Worm (Caenorhabditis elegans) whole organism, young adult: ENCODE results near the gene C01G5.9.

Experiments
- B0019.2 ChIP-seq: fragments of 200-800 bp; sonication (Bioruptor generic); conservative IDR thresholded peaks from 2 replicates; pipeline ENCODE4 v1.3.6; 2022; ENCODE audit warnings: missing genetic modification reagents, missing genetic modification characterization, missing compliant biosample characterization
- B0261.1 ChIP-seq: sonication (generic microtip); optimal IDR thresholded peaks from 2 replicates; lab custom pipeline; 2016; ENCODE audit warnings: mild to moderate bottlenecking, missing genetic modification characterization, moderate library complexity, missing compliant biosample characterization
- C17E4.6 ChIP-seq: fragments of 200-800 bp; sonication (Bioruptor generic); IDR thresholded peaks from 2 replicates; pipeline ENCODE4 v1.3.6; 2022; ENCODE audit warnings: missing genetic modification reagents, missing genetic modification characterization, missing compliant biosample characterization
- D2030.7 ChIP-seq: fragments of 200-800 bp; sonication (Bioruptor generic); IDR thresholded peaks from 2 replicates; pipeline ENCODE4 v1.3.6; 2022; ENCODE audit warnings: missing genetic modification reagents, missing genetic modification characterization, missing compliant biosample characterization
- F37B4.10 ChIP-seq: fragments of 200-800 bp; sonication (Bioruptor generic); IDR thresholded peaks from 2 replicates; pipeline ENCODE4 v1.3.6; 2022; ENCODE audit warnings: missing genetic modification characterization, missing compliant biosample characterization
- F39B2.1 ChIP-seq: fragments of 200-800 bp; sonication (Bioruptor generic); IDR thresholded peaks from 2 replicates; pipeline ENCODE4 v1.3.6; 2022; ENCODE audit warnings: missing genetic modification reagents, missing genetic modification characterization, missing compliant biosample characterization
- F49E8.2 ChIP-seq: sonication (generic microtip); optimal IDR thresholded peaks from 3 replicates; lab custom pipeline; 2017; ENCODE audit warnings: missing genetic modification characterization, mild to moderate bottlenecking, missing compliant biosample characterization, antibody characterized with exemption, moderate library complexity; ENCODE audit not compliant: insufficient read depth
- F55B11.4 ChIP-seq: sonication (generic microtip); optimal IDR thresholded peaks from 2 replicates; lab custom pipeline; 2016; ENCODE audit warnings: missing compliant biosample characterization, missing genetic modification characterization, borderline replicate concordance; ENCODE audit not compliant: insufficient read depth
- K12H6.12 ChIP-seq: fragments of 200-800 bp; sonication (Bioruptor generic); optimal IDR thresholded peaks from 2 replicates; lab custom pipeline; 2018; ENCODE audit warnings: mild to moderate bottlenecking, missing genetic modification characterization, missing compliant biosample characterization
- Y53G8AR.9 ChIP-seq: fragments of 200-800 bp; sonication (Bioruptor generic); conservative IDR thresholded peaks from 2 replicates; pipeline ENCODE4 v1.3.6; 2022; ENCODE audit warnings: missing genetic modification reagents, missing genetic modification characterization, missing compliant biosample characterization
- aptf-3 ChIP-seq: fragments of 200-800 bp; sonication (Bioruptor generic); IDR thresholded peaks from 2 replicates; pipeline ENCODE4 v1.3.6; 2022; ENCODE audit warnings: missing genetic modification characterization, missing compliant biosample characterization
- attf-5 ChIP-seq: fragments of 200-800 bp; sonication (Bioruptor generic); optimal IDR thresholded peaks from 2 replicates; lab custom pipeline; 2018; ENCODE audit warnings: mild to moderate bottlenecking, missing genetic modification characterization, missing compliant biosample characterization
- bed-1 ChIP-seq: fragments of 200-800 bp; sonication (Bioruptor generic); IDR thresholded peaks from 2 replicates; pipeline ENCODE4 v1.3.6; 2022; ENCODE audit warnings: missing genetic modification reagents, missing genetic modification characterization, missing compliant biosample characterization
- cebp-2 ChIP-seq: fragments of 200-800 bp; sonication (Bioruptor generic); IDR thresholded peaks from 2 replicates; pipeline ENCODE4 v1.3.6; 2022; ENCODE audit warnings: missing genetic modification characterization, missing compliant biosample characterization
- ceh-58 ChIP-seq: fragments of 200-800 bp; sonication (Bioruptor generic); IDR thresholded peaks from 2 replicates; pipeline ENCODE4 v1.3.6; 2022; ENCODE audit warnings: missing genetic modification characterization, missing compliant biosample characterization
- die-1 ChIP-seq: sonication (generic microtip); optimal IDR thresholded peaks from 2 replicates; lab custom pipeline; 2016; ENCODE audit warnings: missing genotype, mild to moderate bottlenecking, missing genetic modification characterization, missing compliant biosample characterization
- dox-1 ChIP-seq: fragments of 200-800 bp; sonication (Bioruptor generic); IDR thresholded peaks from 2 replicates; pipeline ENCODE4 v1.3.6; 2022; ENCODE audit warnings: missing genetic modification reagents, missing genetic modification characterization, missing compliant biosample characterization
- gei-17 ChIP-seq: fragments of 200-800 bp; sonication (Bioruptor generic); optimal IDR thresholded peaks from 2 replicates; lab custom pipeline; 2018; ENCODE audit warnings: mild to moderate bottlenecking, missing genetic modification characterization, missing compliant biosample characterization
- hlh-12 ChIP-seq: sonication (generic microtip); optimal IDR thresholded peaks from 2 replicates; lab custom pipeline; 2016; ENCODE audit warnings: missing genetic modification characterization, missing compliant biosample characterization
- hmg-1.2 ChIP-seq: fragments of 200-800 bp; sonication (Bioruptor generic); IDR thresholded peaks from 2 replicates; pipeline ENCODE4 v1.3.6; 2022; ENCODE audit warnings: missing genetic modification reagents, missing genetic modification characterization, missing compliant biosample characterization
- hrde-1 ChIP-seq: sonication (generic microtip); optimal IDR thresholded peaks from 2 replicates; lab custom pipeline; 2016; ENCODE audit warnings: missing genetic modification characterization, mild to moderate bottlenecking, missing compliant biosample characterization, moderate library complexity, missing genotype, missing genetic modification reagents, borderline replicate concordance
- lin-35 ChIP-seq, 3 experiments: fragments of 150-350 bp in 2 of 3; sonication (generic microtip) in 1 of 3; optimal IDR thresholded peaks; 2 replicates each; lab custom pipeline; 2014 to 2018; ENCODE audit warnings: missing biosample characterization in 3 of 3, missing genetic modification characterization in 3 of 3, missing genetic modification reagents in 3 of 3
- madf-6 ChIP-seq: fragments of 200-800 bp; sonication (Bioruptor generic); IDR thresholded peaks from 2 replicates; pipeline ENCODE4 v1.3.6; 2022; ENCODE audit warnings: missing genetic modification reagents, missing genetic modification characterization, missing compliant biosample characterization
- mcd-1 ChIP-seq: fragments of 200-800 bp; sonication (Bioruptor generic); IDR thresholded peaks from 2 replicates; pipeline ENCODE4 v1.3.6; 2022; ENCODE audit warnings: missing genetic modification reagents, missing genetic modification characterization, missing compliant biosample characterization
- mel-28 ChIP-seq: sonication (generic microtip); optimal IDR thresholded peaks from 2 replicates; lab custom pipeline; 2016; ENCODE audit warnings: borderline replicate concordance, mild to moderate bottlenecking, missing genetic modification characterization, missing compliant biosample characterization
- nhr-179 ChIP-seq: sonication (generic microtip); optimal IDR thresholded peaks from 2 replicates; lab custom pipeline; 2016; ENCODE audit warnings: mild to moderate bottlenecking, missing genetic modification characterization, missing compliant biosample characterization
- pbrm-1 ChIP-seq: fragments of 200-800 bp; sonication (Bioruptor generic); IDR thresholded peaks from 2 replicates; pipeline ENCODE4 v1.3.6; 2022; ENCODE audit warnings: missing genetic modification reagents, missing genetic modification characterization, missing compliant biosample characterization
- rec-8 ChIP-seq, 2 experiments: sonication (generic microtip); optimal IDR thresholded peaks; 2 replicates each; lab custom pipeline; 2016; ENCODE audit warnings: mild to moderate bottlenecking in 2 of 2, missing genetic modification characterization in 2 of 2, missing genetic modification reagents in 2 of 2, missing genotype in 2 of 2, missing biosample characterization in 1 of 2, missing compliant biosample characterization in 1 of 2, moderate library complexity in 1 of 2
- rpc-1 ChIP-seq, 2 experiments: fragments of 150-350 bp in 1 of 2; sonication (generic microtip) in 1 of 2; optimal IDR thresholded peaks; 2 replicates each; lab custom pipeline; 2014 to 2018; ENCODE audit warnings: missing biosample characterization in 1 of 2, missing genetic modification characterization in 1 of 2, missing genetic modification reagents in 1 of 2, missing genotype in 1 of 2
- snpc-1.3 ChIP-seq: sonication (generic microtip); optimal IDR thresholded peaks from 2 replicates; lab custom pipeline; 2017; ENCODE audit warnings: missing genetic modification characterization, mild to moderate bottlenecking, missing compliant biosample characterization, antibody characterized with exemption, moderate library complexity, missing genotype, missing genetic modification reagents; ENCODE audit not compliant: insufficient read depth
- snpc-3.4 ChIP-seq: sonication (generic microtip); optimal IDR thresholded peaks from 2 replicates; lab custom pipeline; 2017; ENCODE audit warnings: missing genetic modification characterization, mild to moderate bottlenecking, missing compliant biosample characterization, antibody characterized with exemption, moderate library complexity, missing genotype, missing genetic modification reagents
- snpc-4 ChIP-seq, 5 experiments: fragments of 150-350 bp in 1 of 5; sonication (generic microtip) in 4 of 5; optimal IDR thresholded peaks; 2 replicates each; lab custom pipeline; 2014 to 2018; ENCODE audit warnings: missing genetic modification characterization in 5 of 5, missing biosample characterization in 3 of 5, antibody characterized with exemption in 2 of 5, mild to moderate bottlenecking in 2 of 5, missing compliant biosample characterization in 2 of 5, missing genotype in 2 of 5, moderate library complexity in 2 of 5, missing genetic modification reagents in 1 of 5
- somi-1 ChIP-seq: fragments of 200-800 bp; sonication (Bioruptor generic); optimal IDR thresholded peaks from 2 replicates; lab custom pipeline; 2018; ENCODE audit warnings: mild to moderate bottlenecking, missing genetic modification characterization, missing compliant biosample characterization
- tbx-9 ChIP-seq: sonication (generic microtip); optimal IDR thresholded peaks from 2 replicates; lab custom pipeline; 2016; ENCODE audit warnings: borderline replicate concordance, missing genetic modification characterization, inconsistent platforms, missing compliant biosample characterization
- tlf-1 ChIP-seq: fragments of 200-800 bp; sonication (Bioruptor generic); optimal IDR thresholded peaks from 2 replicates; lab custom pipeline; 2018; ENCODE audit warnings: mild to moderate bottlenecking, missing genetic modification characterization, missing compliant biosample characterization
- unc-130 ChIP-seq: sonication (generic microtip); optimal IDR thresholded peaks from 2 replicates; lab custom pipeline; 2016; ENCODE audit warnings: missing genetic modification reagents, missing genetic modification characterization, missing compliant biosample characterization
- xnd-1 ChIP-seq: sonication (generic microtip); optimal IDR thresholded peaks from 2 replicates; lab custom pipeline; 2016; ENCODE audit warnings: missing genotype, missing genetic modification reagents, missing genetic modification characterization, missing compliant biosample characterization
- ztf-18 ChIP-seq: sonication (generic microtip); optimal IDR thresholded peaks from 2 replicates; lab custom pipeline; 2016; ENCODE audit warnings: missing genotype, mild to moderate bottlenecking, missing genetic modification characterization, missing compliant biosample characterization
- ztf-26 ChIP-seq: sonication (generic microtip); optimal IDR thresholded peaks from 2 replicates; lab custom pipeline; 2017; ENCODE audit warnings: missing genetic modification characterization, missing compliant biosample characterization

The C01G5.9 gene

DNA sequence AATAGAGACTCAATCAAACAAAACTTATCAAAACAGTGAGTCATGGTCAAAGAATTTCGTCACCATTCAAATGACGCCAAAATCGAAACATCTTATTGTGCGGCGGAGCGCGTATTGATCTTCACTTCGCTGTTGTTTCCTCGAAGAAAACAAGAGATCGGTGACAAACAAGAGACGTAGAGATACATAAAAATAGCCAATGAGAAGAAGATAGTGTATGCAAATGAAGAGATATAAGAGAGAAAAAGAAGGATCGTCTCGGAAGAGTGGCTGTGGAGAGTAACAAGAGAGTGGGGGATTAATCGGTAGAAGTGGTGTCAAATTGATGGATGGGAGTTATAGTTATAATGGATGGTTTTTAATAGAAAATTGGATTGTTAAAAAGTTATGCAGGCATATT is 44.9 kb upstream of the C01G5.9 start:
- no peak for TF ChIP-seq somi-1 (GFP tag; lab: Kevin White, UChicago)
- TF ChIP-seq rec-8 (tag; optimal IDR thresholded peaks at IDR 0.05; lab: Kevin White, UChicago) = no peak
- TF ChIP-seq snpc-1.3 (tag; lab: Kevin White, UChicago) = no peak
- no peak for TF ChIP-seq D2030.7 (GFP tag; lab: Robert Waterston, UW)
- peak; percentile 13 for TF ChIP-seq attf-5 (GFP tag; lab: Kevin White, UChicago)
- no peak for TF ChIP-seq hrde-1 (tag; lab: Kevin White, UChicago)
- TF ChIP-seq hmg-1.2 = peak; percentile 72; the same call in 1 of the 2 replicates
- TF ChIP-seq aptf-3 = no peak
- TF ChIP-seq tlf-1 (GFP tag; lab: Kevin White, UChicago) = no peak
- no peak for TF ChIP-seq C17E4.6 (GFP tag; lab: Robert Waterston, UW)
- TF ChIP-seq K12H6.12 = no peak
- no peak for TF ChIP-seq gei-17
- no peak for TF ChIP-seq xnd-1 (tag; lab: Kevin White, UChicago)
- no peak for TF ChIP-seq snpc-4 (GFP tag; optimal IDR thresholded peaks at IDR 0.05; lab: Kevin White, UChicago)
- TF ChIP-seq snpc-4 (tag; optimal IDR thresholded peaks at IDR 0.05; lab: Kevin White, UChicago) = peak in 1 of 4 experiments; percentile 14
- no peak for TF ChIP-seq cebp-2 (GFP tag; lab: Robert Waterston, UW)
- no peak for TF ChIP-seq ceh-58 (GFP tag; lab: Robert Waterston, UW)
- no peak for TF ChIP-seq tbx-9 (tag; lab: Kevin White, UChicago)
- no peak for TF ChIP-seq ztf-26 (tag; lab: Kevin White, UChicago)
- TF ChIP-seq die-1 = no peak
- TF ChIP-seq lin-35 (GFP tag; optimal IDR thresholded peaks at IDR 0.05; lab: Kevin White, UChicago) = peak in 1 of 3 experiments; percentile 58
- no peak for TF ChIP-seq F39B2.1 (GFP tag; lab: Robert Waterston, UW)
- no peak for TF ChIP-seq B0019.2 (GFP tag; lab: Robert Waterston, UW)
- TF ChIP-seq rpc-1 (optimal IDR thresholded peaks at IDR 0.05; lab: Kevin White, UChicago) = no peak
- no peak for TF ChIP-seq rpc-1 (tag; optimal IDR thresholded peaks at IDR 0.05; lab: Kevin White, UChicago)
- TF ChIP-seq unc-130 (GFP tag; lab: Kevin White, UChicago) = no peak
- TF ChIP-seq hlh-12 = no peak
- TF ChIP-seq Y53G8AR.9 = no peak
- TF ChIP-seq mel-28 (tag; lab: Kevin White, UChicago) = no peak
- TF ChIP-seq ztf-18 (tag; lab: Kevin White, UChicago) = no peak
- no peak for TF ChIP-seq F55B11.4
- TF ChIP-seq, all 124 proteins: peak for 4

DNA sequence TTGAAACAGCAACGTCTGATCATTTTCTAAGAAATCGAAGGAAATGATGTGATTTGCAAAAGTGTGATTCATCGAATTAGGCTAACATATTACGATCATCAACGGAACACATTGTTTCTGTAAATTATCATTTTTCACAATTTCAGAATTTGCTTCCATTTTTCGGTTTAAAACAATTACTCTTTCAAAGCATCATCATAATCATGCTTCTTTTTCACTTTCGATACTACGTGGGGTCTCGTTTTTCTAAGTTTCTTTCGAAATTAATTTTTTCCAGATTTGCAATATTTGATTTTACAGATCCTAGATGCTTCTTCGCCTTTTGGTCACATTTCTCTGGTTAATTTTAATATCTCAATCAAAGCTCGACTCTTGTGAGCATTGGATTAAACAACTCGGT is 39.5 kb upstream of the C01G5.9 start, which contains the start of gene tyr-6:
Gene tyr-6 (plus strand): TSS at position 301 of the 400 bp plus-strand sequence.
- TF ChIP-seq bed-1 (GFP tag; lab: Robert Waterston, UW) = no peak
- no peak for TF ChIP-seq somi-1 (GFP tag; lab: Kevin White, UChicago)
- no peak for TF ChIP-seq snpc-3.4 (tag; lab: Kevin White, UChicago)
- no peak for TF ChIP-seq F49E8.2 (tag; lab: Kevin White, UChicago)
- no peak for TF ChIP-seq mcd-1 (GFP tag; lab: Robert Waterston, UW)
- TF ChIP-seq madf-6 = no peak
- TF ChIP-seq pbrm-1 (GFP tag; lab: Robert Waterston, UW) = no peak
- no peak for TF ChIP-seq attf-5 (GFP tag; lab: Kevin White, UChicago)
- TF ChIP-seq nhr-179 = no peak
- no peak for TF ChIP-seq B0261.1 (tag; lab: Kevin White, UChicago)
- no peak for TF ChIP-seq dox-1 (GFP tag; lab: Robert Waterston, UW)
- TF ChIP-seq F37B4.10 (GFP tag; lab: Robert Waterston, UW) = no peak
